Worm (Caenorhabditis elegans) whole organism, midembryonic: Measurements from ENCODE around the gene H25K10.4.

Source experiments
- T22C8.4 ChIP-seq: fragments of 200-800 bp; sonication (Bioruptor generic); IDR thresholded peaks from 2 replicates; pipeline ENCODE4 v1.3.6; 2022; ENCODE audit warnings: missing genetic modification characterization, missing compliant biosample characterization
- cog-1 ChIP-seq: sonication (generic microtip); optimal IDR thresholded peaks from 2 replicates; lab custom pipeline; 2016; ENCODE audit warnings: missing genetic modification characterization, missing compliant biosample characterization
- flt-1 ChIP-seq: fragments of 200-800 bp; sonication (Bioruptor generic); IDR thresholded peaks from 2 replicates; pipeline ENCODE4 v1.3.6; 2022; ENCODE audit warnings: missing genetic modification characterization, missing compliant biosample characterization
- klf-2 ChIP-seq: fragments of 200-800 bp; sonication (Bioruptor generic); conservative IDR thresholded peaks from 2 replicates; pipeline ENCODE4 v1.3.6; 2022; ENCODE audit warnings: missing genetic modification reagents, missing genetic modification characterization, missing compliant biosample characterization
- med-1 ChIP-seq: sonication (generic microtip); optimal IDR thresholded peaks from 2 replicates; lab custom pipeline; 2017; ENCODE audit warnings: missing genetic modification characterization, mild to moderate bottlenecking, missing compliant biosample characterization, antibody characterized with exemption, missing genetic modification reagents; ENCODE audit not compliant: insufficient read depth
- ref-1 ChIP-seq: fragments of 200-800 bp; sonication (Bioruptor generic); conservative IDR thresholded peaks from 2 replicates; pipeline ENCODE4 v1.3.6; 2022; ENCODE audit warnings: missing genetic modification reagents, missing genetic modification characterization, missing compliant biosample characterization
- tab-1 ChIP-seq: fragments of 200-800 bp; sonication (Bioruptor generic); IDR thresholded peaks from 2 replicates; pipeline ENCODE4 v1.3.6; 2022; ENCODE audit warnings: missing genetic modification characterization, missing compliant biosample characterization
- ztf-23 ChIP-seq: fragments of 200-800 bp; sonication (Bioruptor generic); IDR thresholded peaks from 2 replicates; pipeline ENCODE4 v1.3.6; 2022; ENCODE audit warnings: missing genetic modification reagents, missing genetic modification characterization, missing compliant biosample characterization
- ztf-29 ChIP-seq: fragments of 200-800 bp; sonication (Bioruptor generic); IDR thresholded peaks from 2 replicates; pipeline ENCODE4 v1.3.6; 2022; ENCODE audit warnings: missing genetic modification reagents, missing genetic modification characterization, missing compliant biosample characterization

DNA sequence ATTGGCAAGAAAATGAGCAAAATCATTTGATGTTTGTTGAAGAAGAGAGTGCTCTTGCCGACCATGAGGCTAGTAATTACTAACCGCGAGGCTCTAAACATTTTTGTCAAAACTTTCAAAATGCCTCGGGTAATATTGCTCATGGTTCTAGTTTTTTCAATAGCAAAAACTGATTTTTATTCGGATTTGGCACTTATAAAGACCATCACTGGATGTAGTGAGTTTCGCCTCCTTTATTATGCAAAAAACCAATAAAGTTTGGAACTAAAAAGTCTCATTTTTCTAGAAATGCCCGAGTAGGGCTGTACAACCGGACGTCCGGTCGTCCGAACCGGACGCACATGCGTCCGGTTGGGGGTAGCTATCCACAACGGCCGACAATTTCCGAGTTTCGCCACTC is 7.2 kb downstream of the H25K10.4 start, which contains the start of the genes hpa-1 and irld-39:
- TF ChIP-seq flt-1 (GFP tag; lab: Robert Waterston, UW) = no peak
- no peak for TF ChIP-seq ref-1 (GFP tag; lab: Robert Waterston, UW)
- TF ChIP-seq klf-2 (GFP tag; lab: Robert Waterston, UW) = no peak
- TF ChIP-seq ztf-23 (GFP tag; lab: Robert Waterston, UW) = no peak
- no peak for TF ChIP-seq med-1 (GFP tag; lab: Kevin White, UChicago)
- TF ChIP-seq T22C8.4 (GFP tag; lab: Robert Waterston, UW) = no peak
- TF ChIP-seq tab-1 (GFP tag; lab: Robert Waterston, UW) = no peak
- no peak for TF ChIP-seq cog-1
- no peak for TF ChIP-seq ztf-29
